Fruit fly (Drosophila melanogaster) whole organism, embryonic: ENCODE results near the gene Prx4.

Source experiments
- Dad ChIP-seq: fragments of 200-800 bp; sonication (Bioruptor generic); optimal IDR thresholded peaks from 3 replicates; lab custom pipeline; 2016; ENCODE audit warnings: missing biosample characterization, missing genetic modification characterization
- ara ChIP-seq: fragments of 200-800 bp; sonication (Bioruptor generic); IDR thresholded peaks from 2 replicates; pipeline ENCODE4 v1.3.6; 2022; ENCODE audit warnings: missing biosample characterization, missing genetic modification characterization
- lmd ChIP-seq: fragments of 200-800 bp; sonication (Bioruptor generic); IDR thresholded peaks from 2 replicates; pipeline ENCODE4 v1.3.6; 2022; ENCODE audit warnings: missing biosample characterization, missing genetic modification characterization

DNA sequence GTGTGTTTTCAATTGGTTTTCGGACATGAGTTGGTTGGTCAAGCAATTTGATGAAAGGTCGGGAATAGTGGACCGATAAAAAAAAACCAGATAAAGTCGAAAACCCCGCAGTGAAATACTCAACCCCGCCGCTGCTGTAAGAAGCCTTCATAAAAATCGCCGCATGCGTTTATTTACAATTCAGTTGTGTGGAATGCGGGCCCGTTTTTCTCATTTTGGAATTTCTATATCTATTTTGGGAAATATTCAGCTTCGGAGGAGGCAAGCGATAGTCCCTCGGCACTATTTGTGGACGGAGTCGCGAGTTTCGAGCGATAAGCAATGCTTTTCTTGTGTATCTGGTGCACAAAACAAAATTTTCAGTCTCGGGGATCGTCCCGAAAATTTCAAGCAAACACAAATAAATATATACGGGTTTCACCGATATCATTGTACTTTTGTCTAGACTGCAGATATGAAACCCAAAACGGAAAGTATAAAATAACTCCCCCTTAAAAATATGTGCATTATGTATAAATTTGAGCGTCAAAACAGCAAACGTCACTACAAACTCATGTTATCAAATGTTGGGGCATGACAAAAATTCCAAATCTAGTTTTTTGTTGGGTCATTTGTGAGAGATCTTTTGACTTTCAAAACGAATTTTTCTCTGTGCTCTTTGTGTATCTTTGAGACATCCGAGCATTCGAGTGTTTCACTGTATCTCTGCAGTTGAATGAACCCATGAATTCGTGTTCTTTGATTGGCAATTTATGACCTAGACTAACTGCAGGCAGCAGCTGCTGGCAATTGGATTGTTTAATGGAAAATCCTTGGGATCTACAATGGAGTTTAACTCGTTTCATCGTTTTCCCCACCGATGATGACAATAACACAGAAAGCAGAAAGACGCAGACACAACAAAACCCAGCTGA is 17.1 kb downstream of the Prx4 start:
- TF ChIP-seq ara (no peak), lmd (GFP tag; lab: Robert Waterston, UW) (no peak), Dad (GFP tag; lab: Kevin White, UChicago) (no peak)
